Worm (Caenorhabditis elegans) whole organism, midembryonic: ENCODE results near the gene W05H9.4.

Experiments
- T22C8.4 ChIP-seq: fragments of 200-800 bp; sonication (Bioruptor generic); IDR thresholded peaks from 2 replicates; pipeline ENCODE4 v1.3.6; 2022; ENCODE audit warnings: missing genetic modification characterization, missing compliant biosample characterization
- cog-1 ChIP-seq: sonication (generic microtip); optimal IDR thresholded peaks from 2 replicates; lab custom pipeline; 2016; ENCODE audit warnings: missing genetic modification characterization, missing compliant biosample characterization
- flt-1 ChIP-seq: fragments of 200-800 bp; sonication (Bioruptor generic); IDR thresholded peaks from 2 replicates; pipeline ENCODE4 v1.3.6; 2022; ENCODE audit warnings: missing genetic modification characterization, missing compliant biosample characterization
- klf-2 ChIP-seq: fragments of 200-800 bp; sonication (Bioruptor generic); conservative IDR thresholded peaks from 2 replicates; pipeline ENCODE4 v1.3.6; 2022; ENCODE audit warnings: missing genetic modification reagents, missing genetic modification characterization, missing compliant biosample characterization
- med-1 ChIP-seq: sonication (generic microtip); optimal IDR thresholded peaks from 2 replicates; lab custom pipeline; 2017; ENCODE audit warnings: missing genetic modification characterization, mild to moderate bottlenecking, missing compliant biosample characterization, antibody characterized with exemption, missing genetic modification reagents; ENCODE audit not compliant: insufficient read depth
- ref-1 ChIP-seq: fragments of 200-800 bp; sonication (Bioruptor generic); conservative IDR thresholded peaks from 2 replicates; pipeline ENCODE4 v1.3.6; 2022; ENCODE audit warnings: missing genetic modification reagents, missing genetic modification characterization, missing compliant biosample characterization
- tab-1 ChIP-seq: fragments of 200-800 bp; sonication (Bioruptor generic); IDR thresholded peaks from 2 replicates; pipeline ENCODE4 v1.3.6; 2022; ENCODE audit warnings: missing genetic modification characterization, missing compliant biosample characterization
- ztf-23 ChIP-seq: fragments of 200-800 bp; sonication (Bioruptor generic); IDR thresholded peaks from 2 replicates; pipeline ENCODE4 v1.3.6; 2022; ENCODE audit warnings: missing genetic modification reagents, missing genetic modification characterization, missing compliant biosample characterization
- ztf-29 ChIP-seq: fragments of 200-800 bp; sonication (Bioruptor generic); IDR thresholded peaks from 2 replicates; pipeline ENCODE4 v1.3.6; 2022; ENCODE audit warnings: missing genetic modification reagents, missing genetic modification characterization, missing compliant biosample characterization

The W05H9.4 gene

ce11 chrX:6239927-6240639 lies 23.4 kb upstream of the W05H9.4 start:
- TF ChIP-seq klf-2 (GFP tag; lab: Robert Waterston, UW) (no peak), flt-1 (GFP tag; lab: Robert Waterston, UW) (no peak), ztf-29 (GFP tag; lab: Robert Waterston, UW) (no peak), ref-1 (GFP tag; lab: Robert Waterston, UW) (no peak), T22C8.4 (GFP tag; lab: Robert Waterston, UW) (no peak), tab-1 (GFP tag; lab: Robert Waterston, UW) (no peak), med-1 (no peak)

- TF ChIP-seq tab-1 (GFP tag; lab: Robert Waterston, UW), result no peak
- TF ChIP-seq ztf-29 (GFP tag; lab: Robert Waterston, UW), result no peak
- TF ChIP-seq flt-1 (GFP tag; lab: Robert Waterston, UW), result no peak
- no peak for TF ChIP-seq cog-1 (tag; lab: Kevin White, UChicago)
- TF ChIP-seq T22C8.4 (GFP tag; lab: Robert Waterston, UW), result no peak
- no peak for TF ChIP-seq ztf-23 (GFP tag; lab: Robert Waterston, UW)
- no peak for TF ChIP-seq klf-2 (GFP tag; lab: Robert Waterston, UW)
Measured at ce11 chrX:6240640-6241033, 22.8 kb upstream of the W05H9.4 start, which contains the start of gene got-2.2. Gene got-2.2, plus strand, starts transcription at chrX:6240983.

- TF ChIP-seq cog-1 (tag; lab: Kevin White, UChicago) (no peak), med-1 (no peak), ref-1 (GFP tag; lab: Robert Waterston, UW) (no peak), klf-2 (GFP tag; lab: Robert Waterston, UW) (no peak), ztf-29 (GFP tag; lab: Robert Waterston, UW) (no peak), flt-1 (GFP tag; lab: Robert Waterston, UW) (no peak), ztf-23 (GFP tag; lab: Robert Waterston, UW) (no peak), tab-1 (GFP tag; lab: Robert Waterston, UW) (no peak), T22C8.4 (GFP tag; lab: Robert Waterston, UW) (no peak)
Measured at ce11 chrX:6245499-6245898, 17.9 kb upstream of the W05H9.4 start.

ce11 chrX:6247013-6247412 lies 16.4 kb upstream of the W05H9.4 start:
- TF ChIP-seq T22C8.4 (GFP tag; lab: Robert Waterston, UW) (no peak), ztf-29 (GFP tag; lab: Robert Waterston, UW) (no peak), ref-1 (GFP tag; lab: Robert Waterston, UW) (no peak), klf-2 (GFP tag; lab: Robert Waterston, UW) (no peak), med-1 (no peak), flt-1 (GFP tag; lab: Robert Waterston, UW) (no peak), cog-1 (tag; lab: Kevin White, UChicago) (no peak)

- TF ChIP-seq T22C8.4 (GFP tag; lab: Robert Waterston, UW) (no peak), ztf-29 (GFP tag; lab: Robert Waterston, UW) (no peak), ztf-23 (GFP tag; lab: Robert Waterston, UW) (no peak), flt-1 (GFP tag; lab: Robert Waterston, UW) (no peak)
Measured at ce11 chrX:6247869-6248268, 15.6 kb upstream of the W05H9.4 start.

ce11 chrX:6248778-6249658 lies 14.4 kb upstream of the W05H9.4 start:
- TF ChIP-seq tab-1 (GFP tag; lab: Robert Waterston, UW) (no peak), flt-1 (GFP tag; lab: Robert Waterston, UW) (no peak), klf-2 (GFP tag; lab: Robert Waterston, UW) (no peak), ztf-23 (GFP tag; lab: Robert Waterston, UW) (no peak), cog-1 (tag; lab: Kevin White, UChicago) (no peak), ztf-29 (GFP tag; lab: Robert Waterston, UW) (no peak), T22C8.4 (GFP tag; lab: Robert Waterston, UW) (no peak), ref-1 (GFP tag; lab: Robert Waterston, UW) (no peak), med-1 (no peak)

- TF ChIP-seq ref-1 (GFP tag; lab: Robert Waterston, UW), result no peak
- no peak for TF ChIP-seq klf-2 (GFP tag; lab: Robert Waterston, UW)
- no peak for TF ChIP-seq flt-1 (GFP tag; lab: Robert Waterston, UW)
Measured at ce11 chrX:6250272-6250752, 13.1 kb upstream of the W05H9.4 start.

ce11 chrX:6250866-6251265 lies 12.6 kb upstream of the W05H9.4 start:
- TF ChIP-seq ref-1 (GFP tag; lab: Robert Waterston, UW), result no peak
- no peak for TF ChIP-seq klf-2 (GFP tag; lab: Robert Waterston, UW)
- no peak for TF ChIP-seq ztf-23 (GFP tag; lab: Robert Waterston, UW)
- TF ChIP-seq T22C8.4 (GFP tag; lab: Robert Waterston, UW), result no peak
- TF ChIP-seq cog-1 (tag; lab: Kevin White, UChicago), result no peak
- TF ChIP-seq tab-1 (GFP tag; lab: Robert Waterston, UW), result no peak
- TF ChIP-seq med-1, result no peak
- TF ChIP-seq flt-1 (GFP tag; lab: Robert Waterston, UW), result no peak
- TF ChIP-seq ztf-29 (GFP tag; lab: Robert Waterston, UW), result no peak

ce11 chrX:6251321-6251720 lies 12.1 kb upstream of the W05H9.4 start:
- TF ChIP-seq ref-1 (GFP tag; lab: Robert Waterston, UW), result no peak
- no peak for TF ChIP-seq ztf-29 (GFP tag; lab: Robert Waterston, UW)
- 0 out of 2 replicates have a peak, but pooled peaks have one; percentile 18 for TF ChIP-seq tab-1 (GFP tag; lab: Robert Waterston, UW)
